Fruit fly (Drosophila melanogaster) whole organism, embryonic: Measurements from ENCODE around the gene Rpn9.

Source experiments
- Ada2b ChIP-seq: fragments of 200-800 bp; sonication (Bioruptor generic); IDR thresholded peaks from 2 replicates; pipeline ENCODE4 v1.3.6; 2022; ENCODE audit warnings: missing biosample characterization, missing genetic modification characterization
- BtbVII ChIP-seq: fragments of 200-800 bp; sonication (Bioruptor generic); optimal IDR thresholded peaks from 3 replicates; lab custom pipeline; 2017; ENCODE audit warnings: missing biosample characterization, mild to moderate bottlenecking, missing genetic modification characterization
- CG10209 ChIP-seq: fragments of 200-800 bp; sonication (Bioruptor generic); optimal IDR thresholded peaks from 3 replicates; lab custom pipeline; 2017; ENCODE audit warnings: missing biosample characterization, mild to moderate bottlenecking, missing genetic modification characterization, missing genetic modification reagents
- CG11695 ChIP-seq: fragments of 200-800 bp; sonication (Bioruptor generic); IDR thresholded peaks from 3 replicates; pipeline ENCODE4 v1.3.6; 2022; ENCODE audit warnings: missing biosample characterization, missing genetic modification characterization
- CG11696 ChIP-seq: fragments of 200-800 bp; sonication (Bioruptor generic); IDR thresholded peaks from 2 replicates; pipeline ENCODE4 v1.3.6; 2022; ENCODE audit warnings: missing biosample characterization, missing genetic modification characterization
- CG13123 ChIP-seq: fragments of 200-800 bp; sonication (Bioruptor generic); optimal IDR thresholded peaks from 2 replicates; lab custom pipeline; 2016; ENCODE audit warnings: missing biosample characterization, missing genetic modification characterization
- CG13624 ChIP-seq: fragments of 200-800 bp; sonication (Bioruptor generic); optimal IDR thresholded peaks from 2 replicates; lab custom pipeline; 2016; ENCODE audit warnings: missing biosample characterization, missing genetic modification characterization
- CG13894 ChIP-seq: fragments of 200-800 bp; sonication (Bioruptor generic); optimal IDR thresholded peaks from 3 replicates; lab custom pipeline; 2018; ENCODE audit warnings: missing biosample characterization, mild to moderate bottlenecking, missing genetic modification characterization, moderate library complexity
- CG14014 ChIP-seq: fragments of 200-800 bp; sonication (Bioruptor generic); IDR thresholded peaks from 2 replicates; pipeline ENCODE4 v1.3.6; 2022; ENCODE audit warnings: missing biosample characterization, missing genetic modification characterization
- CG15269 ChIP-seq: fragments of 200-800 bp; sonication (Bioruptor generic); optimal IDR thresholded peaks from 2 replicates; lab custom pipeline; 2018; ENCODE audit warnings: missing biosample characterization, mild to moderate bottlenecking, missing genetic modification characterization, moderate library complexity
- CG30020 ChIP-seq: fragments of 200-800 bp; optimal IDR thresholded peaks from 2 replicates; lab custom pipeline; 2019; ENCODE audit warnings: missing biosample characterization, mild to moderate bottlenecking, missing genetic modification characterization, moderate library complexity
- CG31441 ChIP-seq: fragments of 200-800 bp; sonication (Bioruptor generic); IDR thresholded peaks from 2 replicates; pipeline ENCODE4 v1.3.6; 2022; ENCODE audit warnings: missing biosample characterization, missing genetic modification characterization
- CG4360 ChIP-seq: fragments of 200-800 bp; sonication (Bioruptor generic); IDR thresholded peaks from 2 replicates; pipeline ENCODE4 v1.3.6; 2022; ENCODE audit warnings: missing biosample characterization, missing genetic modification characterization
- CG5180 ChIP-seq: fragments of 200-800 bp; sonication (Bioruptor generic); optimal IDR thresholded peaks from 3 replicates; lab custom pipeline; 2017; ENCODE audit warnings: missing biosample characterization, missing genetic modification characterization, mild to moderate bottlenecking, moderate library complexity, missing genetic modification reagents
- CG7556 ChIP-seq: fragments of 200-800 bp; sonication (Bioruptor generic); optimal IDR thresholded peaks from 2 replicates; lab custom pipeline; 2017; ENCODE audit warnings: missing biosample characterization, mild to moderate bottlenecking, missing genetic modification characterization
- CG7745 ChIP-seq: fragments of 200-800 bp; sonication (Bioruptor generic); optimal IDR thresholded peaks from 2 replicates; lab custom pipeline; 2018; ENCODE audit warnings: missing biosample characterization, mild to moderate bottlenecking, missing genetic modification characterization, moderate library complexity
- CG8359 ChIP-seq: fragments of 200-800 bp; sonication (Bioruptor generic); optimal IDR thresholded peaks from 2 replicates; lab custom pipeline; 2017; ENCODE audit warnings: missing biosample characterization, mild to moderate bottlenecking, missing genetic modification characterization, borderline replicate concordance
- CG9932 ChIP-seq: fragments of 200-800 bp; sonication (Bioruptor generic); IDR thresholded peaks from 2 replicates; pipeline ENCODE4 v1.3.6; 2022; ENCODE audit warnings: missing biosample characterization, missing genetic modification characterization
- CrebB ChIP-seq: fragments of 200-800 bp; sonication (Bioruptor generic); optimal IDR thresholded peaks from 3 replicates; lab custom pipeline; 2018; ENCODE audit warnings: missing biosample characterization, mild to moderate bottlenecking, missing genetic modification characterization
- Dp ChIP-seq: fragments of 200-800 bp; sonication (Bioruptor generic); optimal IDR thresholded peaks from 2 replicates; lab custom pipeline; 2018; ENCODE audit warnings: missing biosample characterization, mild to moderate bottlenecking, missing genetic modification characterization, moderate library complexity
- Dref ChIP-seq: fragments of 200-800 bp; sonication (Bioruptor generic); IDR thresholded peaks from 2 replicates; pipeline ENCODE4 v1.3.6; 2022; ENCODE audit warnings: missing biosample characterization, missing genetic modification characterization
- Drgx ChIP-seq: fragments of 200-800 bp; sonication (Bioruptor generic); IDR thresholded peaks from 2 replicates; pipeline ENCODE4 v1.3.6; 2022; ENCODE audit warnings: missing biosample characterization, missing genetic modification characterization
- GATAe ChIP-seq: fragments of 200-800 bp; sonication (Bioruptor generic); conservative IDR thresholded peaks from 2 replicates; pipeline ENCODE4 v1.3.6; 2022; ENCODE audit warnings: missing biosample characterization, missing genetic modification characterization
- H2.0 ChIP-seq: fragments of 200-800 bp; sonication (Bioruptor generic); IDR thresholded peaks from 2 replicates; pipeline ENCODE4 v1.3.6; 2022; ENCODE audit warnings: missing biosample characterization, missing genetic modification characterization
- HmgZ ChIP-seq: fragments of 200-800 bp; sonication (Bioruptor generic); optimal IDR thresholded peaks from 2 replicates; lab custom pipeline; 2018; ENCODE audit warnings: missing biosample characterization, mild to moderate bottlenecking, missing genetic modification characterization
- Lpt ChIP-seq: fragments of >200 bp; optimal IDR thresholded peaks from 2 replicates; lab custom pipeline; 2018; ENCODE audit warnings: missing biosample characterization, missing genetic modification characterization
- Max ChIP-seq: fragments of 200-800 bp; sonication (Bioruptor generic); optimal IDR thresholded peaks from 2 replicates; lab custom pipeline; 2016; ENCODE audit warnings: missing biosample characterization, mild to moderate bottlenecking, missing genetic modification characterization
- NfI ChIP-seq: fragments of 200-800 bp; sonication (Bioruptor generic); optimal IDR thresholded peaks from 3 replicates; lab custom pipeline; 2018; ENCODE audit warnings: missing biosample characterization, mild to moderate bottlenecking, missing genetic modification characterization, moderate library complexity
- Ptx1 ChIP-seq: fragments of 200-800 bp; sonication (Bioruptor generic); IDR thresholded peaks from 2 replicates; pipeline ENCODE4 v1.3.6; 2022; ENCODE audit warnings: missing biosample characterization, missing genetic modification characterization
- Ravus ChIP-seq: fragments of 200-800 bp; sonication (Bioruptor generic); IDR thresholded peaks from 2 replicates; pipeline ENCODE4 v1.3.6; 2022; ENCODE audit warnings: missing biosample characterization, missing genetic modification characterization
- Tbp ChIP-seq: fragments of >200 bp; optimal IDR thresholded peaks from 2 replicates; lab custom pipeline; 2018; ENCODE audit warnings: missing biosample characterization, missing genetic modification characterization
- Usf ChIP-seq: fragments of 200-800 bp; sonication (Bioruptor generic); optimal IDR thresholded peaks from 2 replicates; lab custom pipeline; 2017; ENCODE audit warnings: missing genotype, missing biosample characterization, missing genetic modification characterization
- al ChIP-seq: fragments of 200-800 bp; sonication (Bioruptor generic); IDR thresholded peaks from 2 replicates; pipeline ENCODE4 v1.3.6; 2022; ENCODE audit warnings: missing biosample characterization, missing genetic modification characterization
- ara ChIP-seq: fragments of 200-800 bp; sonication (Bioruptor generic); IDR thresholded peaks from 2 replicates; pipeline ENCODE4 v1.3.6; 2022; ENCODE audit warnings: missing biosample characterization, missing genetic modification characterization
- crol ChIP-seq: fragments of 200-800 bp; sonication (Bioruptor generic); IDR thresholded peaks from 2 replicates; pipeline ENCODE4 v1.3.6; 2022; ENCODE audit warnings: missing biosample characterization, missing genetic modification characterization
- danr ChIP-seq: fragments of 200-800 bp; sonication (Bioruptor generic); IDR thresholded peaks from 2 replicates; pipeline ENCODE4 v1.3.6; 2022; ENCODE audit warnings: missing biosample characterization, missing genetic modification characterization
- eve ChIP-seq, 2 experiments: fragments of >200 bp; optimal IDR thresholded peaks; 2 replicates each; lab custom pipeline; 2017; ENCODE audit warnings: missing biosample characterization in 2 of 2, missing genetic modification characterization in 2 of 2
- ftz-f1 ChIP-seq: fragments of 200-800 bp; sonication (Bioruptor generic); optimal IDR thresholded peaks from 2 replicates; lab custom pipeline; 2016; ENCODE audit warnings: missing biosample characterization, missing genetic modification characterization
- gfzf ChIP-seq: fragments of 200-800 bp; sonication (Bioruptor generic); optimal IDR thresholded peaks from 2 replicates; lab custom pipeline; 2016; ENCODE audit warnings: missing biosample characterization, mild to moderate bottlenecking, missing genetic modification characterization, moderate library complexity
- grau ChIP-seq: fragments of 200-800 bp; optimal IDR thresholded peaks from 3 replicates; lab custom pipeline; 2019; ENCODE audit warnings: missing biosample characterization, mild to moderate bottlenecking, missing genetic modification characterization, moderate library complexity
- lola ChIP-seq, 3 experiments: fragments of >200 bp in 2 of 3; fragments of 200-800 bp in 1 of 3; sonication (Bioruptor generic) in 1 of 3; optimal IDR thresholded peaks; 2 replicates each; lab custom pipeline; 2017 to 2019; ENCODE audit warnings: missing biosample characterization in 3 of 3, missing genetic modification characterization in 3 of 3, mild to moderate bottlenecking in 1 of 3, moderate library complexity in 1 of 3
- pnt ChIP-seq: fragments of 200-800 bp; sonication (Bioruptor generic); optimal IDR thresholded peaks from 3 replicates; lab custom pipeline; 2016; ENCODE audit warnings: missing biosample characterization, missing genetic modification characterization
- prd ChIP-seq, 3 experiments: fragments of >200 bp in 2 of 3; fragments of 200-800 bp in 1 of 3; sonication (Bioruptor generic) in 1 of 3; optimal IDR thresholded peaks in 2 of 3; IDR thresholded peaks in 1 of 3; 2 replicates in 2 of 3; 3 replicates in 1 of 3; pipeline versions ENCODE4 v1.3.6 to Lab custom; 2017 to 2022; ENCODE audit warnings: missing biosample characterization in 1 of 3, missing genetic modification characterization in 1 of 3
- pum ChIP-seq: fragments of 200-800 bp; sonication (Bioruptor generic); optimal IDR thresholded peaks from 2 replicates; lab custom pipeline; 2016; ENCODE audit warnings: missing biosample characterization, missing genetic modification characterization
- shn ChIP-seq: fragments of 200-800 bp; sonication (Bioruptor generic); optimal IDR thresholded peaks from 3 replicates; lab custom pipeline; 2016; ENCODE audit warnings: missing biosample characterization, missing genetic modification characterization
- stwl ChIP-seq: fragments of 200-800 bp; sonication (Bioruptor generic); optimal IDR thresholded peaks from 3 replicates; lab custom pipeline; 2018; ENCODE audit warnings: missing biosample characterization, mild to moderate bottlenecking, missing genetic modification characterization, moderate library complexity
- tio ChIP-seq: fragments of 200-800 bp; sonication (Bioruptor generic); optimal IDR thresholded peaks from 2 replicates; lab custom pipeline; 2017; ENCODE audit warnings: missing biosample characterization, missing genetic modification characterization, inconsistent platforms
- vnd ChIP-seq: fragments of 200-800 bp; sonication (Bioruptor generic); IDR thresholded peaks from 3 replicates; pipeline ENCODE4 v1.3.6; 2022; ENCODE audit warnings: missing biosample characterization, missing genetic modification characterization; ENCODE audit not compliant: partially characterized antibody
- vvl ChIP-seq: fragments of 200-800 bp; sonication (Bioruptor generic); IDR thresholded peaks from 2 replicates; pipeline ENCODE4 v1.3.6; 2022; ENCODE audit warnings: missing biosample characterization, missing genetic modification characterization
- zen2 ChIP-seq: fragments of 200-800 bp; sonication (Bioruptor generic); IDR thresholded peaks from 3 replicates; pipeline ENCODE4 v1.3.6; 2022; ENCODE audit warnings: missing biosample characterization, missing genetic modification characterization; ENCODE audit not compliant: partially characterized antibody

The Rpn9 gene

DNA sequence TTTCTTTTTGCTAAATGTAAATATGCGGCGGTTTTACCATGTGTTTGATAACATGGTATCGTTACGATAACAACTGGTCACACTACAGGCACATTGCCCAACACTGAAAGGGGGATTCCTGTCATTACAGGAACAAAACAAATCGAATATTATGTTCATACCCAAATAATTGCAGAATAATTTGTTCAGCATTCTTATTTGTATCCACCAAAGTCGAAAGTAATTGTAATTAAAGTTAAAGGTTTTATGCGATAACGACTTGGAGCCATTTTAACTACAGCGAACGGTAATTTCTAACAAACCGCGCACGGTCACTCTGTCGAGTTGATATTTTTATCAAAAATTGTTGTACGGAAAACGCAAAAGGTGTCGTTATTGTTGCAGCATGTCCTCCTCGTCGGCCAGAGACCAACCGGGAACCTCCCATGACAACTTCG lies 34.2 kb upstream of the Rpn9 start, which contains the start of the genes CG10214 and CG10375 (continued):
- no peak for TF ChIP-seq CG4360
- peak; percentile 49 for TF ChIP-seq Dp (GFP tag; lab: Kevin White, UChicago)
- TF ChIP-seq shn (GFP tag; lab: Kevin White, UChicago): peak; percentile 83
- TF ChIP-seq CG11695 (GFP tag; lab: Robert Waterston, UW): peak; percentile 35; the same call in 1 of the 3 replicates
- TF ChIP-seq CG11696: no peak
- peak; percentile 94 for TF ChIP-seq gfzf (GFP tag; lab: Kevin White, UChicago)
- TF ChIP-seq al: peak; percentile 50
- TF ChIP-seq crol (GFP tag; lab: Robert Waterston, UW): no peak
- no peak for TF ChIP-seq eve (GFP tag; optimal IDR thresholded peaks at IDR 0.05; lab: Kevin White, UChicago)
- TF ChIP-seq grau (tag; lab: Kevin White, UChicago): peak; percentile 74
- no peak for TF ChIP-seq zen2 (GFP tag; lab: Robert Waterston, UW)
- TF ChIP-seq CG14014 (GFP tag; lab: Robert Waterston, UW): 0 out of 2 replicates have a peak, but pooled peaks have one; percentile 40
- peak; percentile 47; the same call in 1 of the 2 replicates for TF ChIP-seq Drgx (GFP tag; lab: Robert Waterston, UW)
- peak; percentile 10; the same call in 1 of the 2 replicates for TF ChIP-seq ara (GFP tag; lab: Robert Waterston, UW)
- no peak for TF ChIP-seq Usf (GFP tag; lab: Kevin White, UChicago)
- no peak for TF ChIP-seq vnd
- peak; percentile 75 for TF ChIP-seq CG30020 (tag; lab: Kevin White, UChicago)
- peak; percentile 49 for TF ChIP-seq Dref
- peak; percentile 54 for TF ChIP-seq pnt
- TF ChIP-seq CG13624 (GFP tag; lab: Kevin White, UChicago): peak; percentile 89
- TF ChIP-seq Max (GFP tag; lab: Kevin White, UChicago): peak; percentile 94
- TF ChIP-seq NfI (GFP tag; lab: Kevin White, UChicago): peak; percentile 66
- no peak for TF ChIP-seq Ravus
- peak; percentile 63 for TF ChIP-seq CG13894
- TF ChIP-seq stwl: peak; percentile 88
- 0 out of 2 replicates have a peak, but pooled peaks have one; percentile 23 for TF ChIP-seq danr (GFP tag; lab: Robert Waterston, UW)
- no peak for TF ChIP-seq prd (optimal IDR thresholded peaks at IDR 0.05; lab: Kevin White, UChicago)
- peak; percentile 74 for TF ChIP-seq prd (GFP tag; IDR thresholded peaks at IDR 0.05; lab: Robert Waterston, UW)
- peak; percentile 55 for TF ChIP-seq H2.0
- peak; percentile 44 for TF ChIP-seq BtbVII
- TF ChIP-seq CG15269 (tag; lab: Kevin White, UChicago): peak; percentile 75
- TF ChIP-seq Ptx1 (GFP tag; lab: Robert Waterston, UW): peak; percentile 67
- TF ChIP-seq pum (GFP tag; lab: Kevin White, UChicago): peak; percentile 78
- TF ChIP-seq lola (GFP tag; optimal IDR thresholded peaks at IDR 0.05; lab: Kevin White, UChicago): peak in 1 of 3 experiments; percentile 64
- peak; percentile 58 for TF ChIP-seq CG7556 (GFP tag; lab: Kevin White, UChicago)
- no peak for TF ChIP-seq CG5180 (GFP tag; lab: Kevin White, UChicago)
- TF ChIP-seq CG10209: peak; percentile 57
- TF ChIP-seq vvl (GFP tag; lab: Robert Waterston, UW): peak; percentile 84
- TF ChIP-seq CG9932 (GFP tag; lab: Robert Waterston, UW): peak; percentile 69
- TF ChIP-seq CrebB: peak; percentile 61
- no peak for TF ChIP-seq tio (GFP tag; lab: Kevin White, UChicago)
- TF ChIP-seq GATAe: peak; percentile 60
- TF ChIP-seq HmgZ: peak; percentile 85
- no peak; the same call in none of the 2 replicates for TF ChIP-seq CG31441
- TF ChIP-seq CG7745 (tag; lab: Kevin White, UChicago): no peak
- TF ChIP-seq CG13123: peak; percentile 53
- no peak for TF ChIP-seq CG8359 (GFP tag; lab: Kevin White, UChicago)
- TF ChIP-seq Tbp (GFP tag; lab: Kevin White, UChicago): no peak
- no peak for TF ChIP-seq Lpt (GFP tag; lab: Kevin White, UChicago)
- TF ChIP-seq ftz-f1: peak; percentile 25
- peak; percentile 35; the same call in 1 of the 2 replicates for TF ChIP-seq Ada2b (GFP tag; lab: Robert Waterston, UW)
